Worm (Caenorhabditis elegans) whole organism, L1 larva: ENCODE results near the gene srh-55.

ENCODE experiments used
- C04F5.9 ChIP-seq: sonication (generic microtip); optimal IDR thresholded peaks from 2 replicates; lab custom pipeline; 2016; ENCODE audit warnings: missing genetic modification characterization, missing compliant biosample characterization
- C16A3.4 ChIP-seq: fragments of 150-350 bp; optimal IDR thresholded peaks from 2 replicates; lab custom pipeline; 2014; ENCODE audit warnings: missing biosample characterization, missing genetic modification characterization
- F16B12.6 ChIP-seq: fragments of 150-350 bp; optimal IDR thresholded peaks from 2 replicates; lab custom pipeline; 2014; ENCODE audit warnings: missing biosample characterization, missing genetic modification characterization
- Y116A8C.19 ChIP-seq: sonication (generic microtip); optimal IDR thresholded peaks from 2 replicates; lab custom pipeline; 2016; ENCODE audit warnings: missing compliant biosample characterization, missing genetic modification characterization, borderline replicate concordance
- aly-2 ChIP-seq: fragments of 150-350 bp; optimal IDR thresholded peaks from 2 replicates; lab custom pipeline; 2014; ENCODE audit warnings: missing biosample characterization, missing genetic modification characterization
- ama-1 ChIP-seq: fragments of 150-350 bp; optimal IDR thresholded peaks from 2 replicates; lab custom pipeline; 2014
- blmp-1 ChIP-seq: fragments of 150-350 bp; optimal IDR thresholded peaks from 2 replicates; lab custom pipeline; 2014; ENCODE audit warnings: missing biosample characterization, missing genetic modification characterization
- ceh-82 ChIP-seq, 3 experiments: fragments of 150-350 bp in 1 of 3; sonication (generic microtip) in 2 of 3; optimal IDR thresholded peaks; 2 replicates each; lab custom pipeline; 2014 to 2017; ENCODE audit warnings: missing biosample characterization in 3 of 3, missing genetic modification characterization in 3 of 3
- ces-1 ChIP-seq: fragments of 150-350 bp; optimal IDR thresholded peaks from 2 replicates; lab custom pipeline; 2014; ENCODE audit warnings: missing biosample characterization, missing genetic modification reagents, missing genetic modification characterization
- dpl-1 ChIP-seq, 3 experiments: fragments of 150-350 bp in 2 of 3; sonication (generic microtip) in 1 of 3; optimal IDR thresholded peaks; 2 replicates each; lab custom pipeline; 2014 to 2017; ENCODE audit warnings: missing biosample characterization in 3 of 3, missing genetic modification characterization in 3 of 3, missing genetic modification reagents in 3 of 3
- dsc-1 ChIP-seq: sonication (generic microtip); optimal IDR thresholded peaks from 2 replicates; lab custom pipeline; 2016; ENCODE audit warnings: mild to moderate bottlenecking, missing genetic modification characterization, missing compliant biosample characterization
- efl-1 ChIP-seq, 4 experiments: fragments of 150-350 bp; optimal IDR thresholded peaks in 3 of 4; peaks in 1 of 4; 1 replicate in 1 of 4; 2 replicates in 3 of 4; lab custom pipeline; 2014; ENCODE audit warnings: missing biosample characterization in 2 of 4, missing genetic modification characterization in 2 of 4, missing genetic modification reagents in 2 of 4
- efl-3 ChIP-seq: fragments of 200-800 bp; sonication (Bioruptor generic); optimal IDR thresholded peaks from 2 replicates; lab custom pipeline; 2018; ENCODE audit warnings: mild to moderate bottlenecking, missing genetic modification characterization, missing compliant biosample characterization
- egl-13 ChIP-seq: sonication (generic microtip); optimal IDR thresholded peaks from 2 replicates; lab custom pipeline; 2016; ENCODE audit warnings: missing genotype, missing genetic modification reagents, missing genetic modification characterization, missing compliant biosample characterization
- egl-27 ChIP-seq, 2 experiments: fragments of 150-350 bp in 1 of 2; sonication (generic microtip); optimal IDR thresholded peaks; 3 replicates each; lab custom pipeline; 2017 to 2018; ENCODE audit warnings: missing biosample characterization in 2 of 2, missing genetic modification characterization in 2 of 2, missing genetic modification reagents in 2 of 2
- elt-2 ChIP-seq: sonication (generic microtip); optimal IDR thresholded peaks from 2 replicates; lab custom pipeline; 2016; ENCODE audit warnings: missing genetic modification characterization, mild to moderate bottlenecking, inconsistent platforms, missing compliant biosample characterization, missing genetic modification reagents
- elt-3 ChIP-seq, 6 experiments: fragments of 150-350 bp in 1 of 6; sonication (generic microtip); optimal IDR thresholded peaks; 2 replicates each; lab custom pipeline; 2017 to 2018; ENCODE audit warnings: missing biosample characterization in 6 of 6, missing genetic modification characterization in 6 of 6, inconsistent platforms in 1 of 6
- fkh-10 ChIP-seq: sonication (generic microtip); optimal IDR thresholded peaks from 2 replicates; lab custom pipeline; 2017; ENCODE audit warnings: missing biosample characterization, missing genetic modification reagents, missing genetic modification characterization
- fkh-4 ChIP-seq: sonication (generic microtip); optimal IDR thresholded peaks from 2 replicates; lab custom pipeline; 2016; ENCODE audit warnings: missing compliant biosample characterization, missing genetic modification characterization, borderline replicate concordance
- fkh-8 ChIP-seq: sonication (generic microtip); optimal IDR thresholded peaks from 2 replicates; lab custom pipeline; 2016; ENCODE audit warnings: mild to moderate bottlenecking, missing genetic modification characterization, missing compliant biosample characterization
- fos-1 ChIP-seq: fragments of 150-350 bp; optimal IDR thresholded peaks from 2 replicates; lab custom pipeline; 2014; ENCODE audit warnings: missing biosample characterization, missing genetic modification characterization
- isw-1 ChIP-seq: fragments of 200-800 bp; sonication (Bioruptor generic); IDR thresholded peaks from 2 replicates; pipeline ENCODE4 v1.3.6; 2022; ENCODE audit warnings: missing genetic modification characterization, missing compliant biosample characterization
- jun-1 ChIP-seq: fragments of 150-350 bp; optimal IDR thresholded peaks from 2 replicates; lab custom pipeline; 2014; ENCODE audit warnings: missing biosample characterization, missing genetic modification reagents, missing genetic modification characterization
- lin-13 ChIP-seq: fragments of 150-350 bp; optimal IDR thresholded peaks from 2 replicates; lab custom pipeline; 2014; ENCODE audit warnings: missing biosample characterization, missing genetic modification reagents, missing genetic modification characterization
- lin-15B ChIP-seq: fragments of 150-350 bp; sonication (generic microtip); optimal IDR thresholded peaks from 3 replicates; lab custom pipeline; 2014; ENCODE audit warnings: missing biosample characterization, missing genetic modification characterization
- lin-35 ChIP-seq, 2 experiments: fragments of 150-350 bp; optimal IDR thresholded peaks; 2 replicates each; lab custom pipeline; 2014; ENCODE audit warnings: missing biosample characterization in 2 of 2, missing genetic modification characterization in 2 of 2, missing genetic modification reagents in 2 of 2
- lin-39 ChIP-seq: fragments of 150-350 bp; optimal IDR thresholded peaks from 2 replicates; lab custom pipeline; 2014; ENCODE audit warnings: missing biosample characterization, missing genetic modification reagents, missing genetic modification characterization
- lsy-2 ChIP-seq, 2 experiments: fragments of 150-350 bp; optimal IDR thresholded peaks; 2 replicates each; lab custom pipeline; 2014; ENCODE audit warnings: missing biosample characterization in 2 of 2, missing genetic modification characterization in 2 of 2
- mab-9 ChIP-seq: fragments of 200-800 bp; sonication (Bioruptor generic); IDR thresholded peaks from 2 replicates; pipeline ENCODE4 v1.3.6; 2022; ENCODE audit warnings: missing genetic modification reagents, missing genetic modification characterization, missing compliant biosample characterization
- mep-1 ChIP-seq: fragments of 150-350 bp; optimal IDR thresholded peaks from 2 replicates; lab custom pipeline; 2014; ENCODE audit warnings: missing biosample characterization, missing genetic modification characterization
- nhr-11 ChIP-seq: fragments of 150-350 bp; optimal IDR thresholded peaks from 2 replicates; lab custom pipeline; 2014; ENCODE audit warnings: missing biosample characterization, missing genetic modification characterization
- nhr-12 ChIP-seq: sonication (generic microtip); optimal IDR thresholded peaks from 2 replicates; lab custom pipeline; 2017; ENCODE audit warnings: missing biosample characterization, missing genetic modification characterization
- nhr-19 ChIP-seq: fragments of 200-800 bp; sonication (Bioruptor generic); conservative IDR thresholded peaks from 2 replicates; pipeline ENCODE4 v1.3.6; 2022; ENCODE audit warnings: missing genetic modification characterization, missing compliant biosample characterization
- nhr-20 ChIP-seq: sonication (generic microtip); optimal IDR thresholded peaks from 2 replicates; lab custom pipeline; 2016; ENCODE audit warnings: mild to moderate bottlenecking, missing genetic modification characterization, missing compliant biosample characterization
- nhr-237 ChIP-seq: fragments of 150-350 bp; optimal IDR thresholded peaks from 2 replicates; lab custom pipeline; 2014; ENCODE audit warnings: missing biosample characterization, missing genetic modification characterization
- nhr-28 ChIP-seq: fragments of 150-350 bp; optimal IDR thresholded peaks from 2 replicates; lab custom pipeline; 2014; ENCODE audit warnings: missing biosample characterization, missing genetic modification characterization
- nhr-71 ChIP-seq: sonication (generic microtip); optimal IDR thresholded peaks from 2 replicates; lab custom pipeline; 2016; ENCODE audit warnings: mild to moderate bottlenecking, missing genetic modification characterization, moderate library complexity, missing compliant biosample characterization
- nhr-76 ChIP-seq: sonication (generic microtip); optimal IDR thresholded peaks from 2 replicates; lab custom pipeline; 2017; ENCODE audit warnings: missing biosample characterization, missing genetic modification characterization
- nhr-84 ChIP-seq: sonication (generic microtip); optimal IDR thresholded peaks from 2 replicates; lab custom pipeline; 2017; ENCODE audit warnings: missing biosample characterization, missing genetic modification characterization
- pax-3 ChIP-seq: fragments of 200-800 bp; sonication (Bioruptor generic); optimal IDR thresholded peaks from 2 replicates; lab custom pipeline; 2018; ENCODE audit warnings: mild to moderate bottlenecking, missing genetic modification characterization, moderate library complexity, missing compliant biosample characterization
- rnt-1 ChIP-seq: sonication (generic microtip); optimal IDR thresholded peaks from 2 replicates; lab custom pipeline; 2016; ENCODE audit warnings: mild to moderate bottlenecking, missing genetic modification characterization, moderate library complexity, missing compliant biosample characterization
- skn-1 ChIP-seq: fragments of 150-350 bp; optimal IDR thresholded peaks from 2 replicates; lab custom pipeline; 2014; ENCODE audit warnings: missing biosample characterization, missing genetic modification characterization
- snpc-4 ChIP-seq: fragments of 150-350 bp; optimal IDR thresholded peaks from 2 replicates; lab custom pipeline; 2014; ENCODE audit warnings: missing biosample characterization, missing genetic modification characterization
- snu-23 ChIP-seq: sonication (generic microtip); optimal IDR thresholded peaks from 2 replicates; lab custom pipeline; 2016; ENCODE audit warnings: missing genetic modification characterization, missing compliant biosample characterization
- tbx-2 ChIP-seq: sonication (generic microtip); optimal IDR thresholded peaks from 2 replicates; lab custom pipeline; 2016; ENCODE audit warnings: missing genetic modification characterization, missing compliant biosample characterization
- unc-62 ChIP-seq: fragments of 150-350 bp; optimal IDR thresholded peaks from 2 replicates; lab custom pipeline; 2014; ENCODE audit warnings: missing biosample characterization, missing genetic modification reagents, missing genetic modification characterization
- unc-98 ChIP-seq: fragments of 200-800 bp; sonication (Bioruptor generic); IDR thresholded peaks from 2 replicates; pipeline ENCODE4 v1.3.6; 2022; ENCODE audit warnings: missing genetic modification characterization, missing compliant biosample characterization
- vab-15 ChIP-seq: sonication (generic microtip); optimal IDR thresholded peaks from 2 replicates; lab custom pipeline; 2017; ENCODE audit warnings: missing genotype, mild to moderate bottlenecking, missing genetic modification characterization, missing compliant biosample characterization
- xbp-1 ChIP-seq: sonication (generic microtip); optimal IDR thresholded peaks from 2 replicates; lab custom pipeline; 2016; ENCODE audit warnings: missing genetic modification characterization, missing compliant biosample characterization
- zag-1 ChIP-seq: fragments of 150-350 bp; optimal IDR thresholded peaks from 2 replicates; lab custom pipeline; 2014; ENCODE audit warnings: missing biosample characterization, missing genetic modification characterization
- ztf-11 ChIP-seq, 2 experiments: sonication (generic microtip); optimal IDR thresholded peaks; 2 replicates each; lab custom pipeline; 2016 to 2017; ENCODE audit warnings: missing genetic modification characterization in 2 of 2, missing biosample characterization in 1 of 2, missing compliant biosample characterization in 1 of 2

Gene srh-55

DNA sequence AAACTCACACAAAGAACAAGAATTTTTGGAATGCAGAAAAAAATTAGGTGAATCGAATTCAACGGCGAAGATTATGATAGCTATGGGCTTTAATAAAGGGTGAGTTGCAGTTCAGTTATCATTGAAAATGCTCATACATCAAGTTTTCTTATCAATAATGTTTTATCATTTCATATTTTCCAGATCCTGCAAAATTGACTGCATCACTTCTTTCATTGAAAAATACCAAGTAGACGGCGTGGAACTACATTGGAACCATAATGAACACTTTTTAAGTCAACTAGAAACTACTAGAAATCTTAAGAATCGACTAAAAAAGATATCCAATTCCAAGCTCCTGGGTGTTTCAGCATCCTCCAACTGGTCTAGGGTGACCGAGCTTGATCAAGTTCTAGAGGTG, 10.1 kb upstream of the srh-55 start, which contains the start of gene K08F9.1:
Gene K08F9.1, minus strand, starts transcription at position 101 of the 400 bp plus-strand sequence.
- TF ChIP-seq ama-1 (lab: Kevin White, UChicago) (no peak), elt-2 (tag; lab: Kevin White, UChicago) (no peak), mab-9 (no peak), ces-1 (no peak), fkh-10 (GFP tag; lab: Kevin White, UChicago) (no peak), mep-1 (tag; lab: Kevin White, UChicago) (no peak), isw-1 (GFP tag; lab: Robert Waterston, UW) (no peak), fos-1 (tag; lab: Kevin White, UChicago) (no peak), lin-35 (GFP tag; optimal IDR thresholded peaks at IDR 0.05; lab: Kevin White, UChicago) (no peak), egl-13 (tag; lab: Kevin White, UChicago) (no peak), Y116A8C.19 (tag; lab: Kevin White, UChicago) (no peak), unc-62 (no peak), egl-27 (tag; optimal IDR thresholded peaks at IDR 0.05; lab: Kevin White, UChicago) (no peak), nhr-76 (no peak), unc-98 (GFP tag; lab: Robert Waterston, UW) (no peak), jun-1 (no peak)

ce11 chrV:15143798-15144197, 9.6 kb upstream of the srh-55 start, which contains the start of gene K08F9.4:
Gene K08F9.4, plus strand, starts transcription at chrV:15144019.
- no peak for TF ChIP-seq zag-1 (tag; lab: Kevin White, UChicago)
- TF ChIP-seq ztf-11 (tag; optimal IDR thresholded peaks at IDR 0.05; lab: Kevin White, UChicago) = no peak
- no peak for TF ChIP-seq nhr-84
- peak in 2 of 6 experiments; percentile 26 to 72 for TF ChIP-seq elt-3 (tag; optimal IDR thresholded peaks at IDR 0.05; lab: Kevin White, UChicago)
- no peak for TF ChIP-seq dsc-1 (tag; lab: Kevin White, UChicago)
- TF ChIP-seq fkh-4 (tag; lab: Kevin White, UChicago) = no peak
- TF ChIP-seq aly-2 (tag; lab: Kevin White, UChicago) = no peak
- TF ChIP-seq egl-13 (tag; lab: Kevin White, UChicago) = no peak
- TF ChIP-seq skn-1 (tag; lab: Kevin White, UChicago) = peak; percentile 70
- peak; percentile 100 for TF ChIP-seq blmp-1 (tag; lab: Kevin White, UChicago)
- TF ChIP-seq lin-13 = peak; percentile 20
- peak; percentile 63 for TF ChIP-seq xbp-1 (tag; lab: Kevin White, UChicago)
- no peak for TF ChIP-seq nhr-12 (tag; lab: Kevin White, UChicago)
- TF ChIP-seq nhr-76 = no peak
- no peak for TF ChIP-seq lin-39 (tag; lab: Kevin White, UChicago)
- peak; percentile 2 for TF ChIP-seq vab-15 (tag; lab: Kevin White, UChicago)
- TF ChIP-seq nhr-71 (tag; lab: Kevin White, UChicago) = peak; percentile 80
- TF ChIP-seq C16A3.4 (tag; lab: Kevin White, UChicago) = peak; percentile 84
- no peak for TF ChIP-seq mab-9
- peak; percentile 13 for TF ChIP-seq fkh-8 (tag; lab: Kevin White, UChicago)
- TF ChIP-seq ama-1 (lab: Kevin White, UChicago) = no peak
- TF ChIP-seq snu-23 (GFP tag; lab: Kevin White, UChicago) = peak; percentile 79
- peak; percentile 24 to 71 (median 55) for TF ChIP-seq ceh-82 (tag; optimal IDR thresholded peaks at IDR 0.05; lab: Kevin White, UChicago)
- TF ChIP-seq rnt-1 (tag; lab: Kevin White, UChicago) = peak; percentile 73
- TF ChIP-seq snpc-4 (tag; lab: Kevin White, UChicago) = peak; percentile 72
- no peak for TF ChIP-seq pax-3
- TF ChIP-seq F16B12.6 (tag; lab: Kevin White, UChicago) = peak; percentile 38
- TF ChIP-seq nhr-11 (tag; lab: Kevin White, UChicago) = no peak
- peak; percentile 75 to 82 for TF ChIP-seq lsy-2 (tag; optimal IDR thresholded peaks at IDR 0.05; lab: Kevin White, UChicago)
- no peak for TF ChIP-seq nhr-28
- TF ChIP-seq efl-3 (GFP tag; lab: Kevin White, UChicago) = no peak
- TF ChIP-seq nhr-19 (GFP tag; lab: Robert Waterston, UW) = no peak
- peak; percentile 68 for TF ChIP-seq nhr-20 (tag; lab: Kevin White, UChicago)
- TF ChIP-seq lin-15B = peak; percentile 84
- TF ChIP-seq mep-1 (tag; lab: Kevin White, UChicago) = peak; percentile 83
- TF ChIP-seq unc-98 (GFP tag; lab: Robert Waterston, UW) = no peak
- TF ChIP-seq dpl-1 (GFP tag; optimal IDR thresholded peaks at IDR 0.05; lab: Kevin White, UChicago) = peak; percentile 75 to 83 (median 79)
- no peak for TF ChIP-seq ces-1
- no peak for TF ChIP-seq C04F5.9 (tag; lab: Kevin White, UChicago)
- no peak for TF ChIP-seq Y116A8C.19 (tag; lab: Kevin White, UChicago)
- peak; percentile 82 to 83 for TF ChIP-seq efl-1 (optimal IDR thresholded peaks at IDR 0.05; lab: Kevin White, UChicago)
- TF ChIP-seq efl-1 (GFP tag; optimal IDR thresholded peaks at IDR 0.05 in 1 of 2; lab: Kevin White, UChicago) = peak; percentile 72 to 95
- peak; percentile 55 for TF ChIP-seq nhr-237
- TF ChIP-seq tbx-2 (tag; lab: Kevin White, UChicago) = peak; percentile 50
